Worm (Caenorhabditis elegans) whole organism, mixed stage, embryonic: ENCODE results near the gene Y60A3A.8.

Source experiments
- M03D4.4 ChIP-seq: sonication (generic microtip); optimal IDR thresholded peaks from 2 replicates; lab custom pipeline; 2017; ENCODE audit warnings: mild to moderate bottlenecking, missing genetic modification characterization, missing compliant biosample characterization
- bed-3 ChIP-seq: fragments of 200-800 bp; sonication (Bioruptor generic); optimal IDR thresholded peaks from 3 replicates; lab custom pipeline; 2018; ENCODE audit warnings: mild to moderate bottlenecking, missing genetic modification characterization, moderate library complexity, missing compliant biosample characterization
- ceh-39 ChIP-seq: fragments of 150-350 bp; optimal IDR thresholded peaks from 2 replicates; lab custom pipeline; 2014; ENCODE audit warnings: missing biosample characterization, missing genetic modification characterization
- ceh-43 ChIP-seq: fragments of 200-800 bp; sonication (Bioruptor generic); optimal IDR thresholded peaks from 2 replicates; lab custom pipeline; 2018; ENCODE audit warnings: mild to moderate bottlenecking, missing genetic modification characterization, moderate library complexity, missing compliant biosample characterization
- ceh-83 ChIP-seq: fragments of 200-800 bp; sonication (Bioruptor generic); optimal IDR thresholded peaks from 2 replicates; lab custom pipeline; 2018; ENCODE audit warnings: mild to moderate bottlenecking, missing genetic modification characterization, missing compliant biosample characterization
- ces-1 ChIP-seq: fragments of 150-350 bp; optimal IDR thresholded peaks from 2 replicates; lab custom pipeline; 2014; ENCODE audit warnings: missing biosample characterization, missing genetic modification reagents, missing genetic modification characterization
- cnd-1 ChIP-seq: fragments of 200-800 bp; sonication (Bioruptor generic); optimal IDR thresholded peaks from 2 replicates; lab custom pipeline; 2018; ENCODE audit warnings: mild to moderate bottlenecking, missing genetic modification characterization, missing compliant biosample characterization
- drap-1 ChIP-seq: fragments of 200-800 bp; sonication (Bioruptor generic); optimal IDR thresholded peaks from 3 replicates; lab custom pipeline; 2018; ENCODE audit warnings: mild to moderate bottlenecking, missing genetic modification characterization, missing compliant biosample characterization
- elt-3 ChIP-seq: fragments of 150-350 bp; optimal IDR thresholded peaks from 2 replicates; lab custom pipeline; 2014; ENCODE audit warnings: missing biosample characterization, missing genetic modification characterization
- flh-1 ChIP-seq: fragments of 200-800 bp; sonication (Bioruptor generic); optimal IDR thresholded peaks from 2 replicates; lab custom pipeline; 2018; ENCODE audit warnings: mild to moderate bottlenecking, missing genetic modification characterization, moderate library complexity, missing compliant biosample characterization
- ham-2 ChIP-seq: fragments of 200-800 bp; sonication (Bioruptor generic); optimal IDR thresholded peaks from 2 replicates; lab custom pipeline; 2018; ENCODE audit warnings: mild to moderate bottlenecking, missing genetic modification characterization, missing compliant biosample characterization
- hlh-1 ChIP-seq: fragments of 150-350 bp; optimal IDR thresholded peaks from 2 replicates; lab custom pipeline; 2014; ENCODE audit warnings: missing biosample characterization, missing genetic modification reagents, missing genetic modification characterization
- lin-13 ChIP-seq: fragments of 150-350 bp; optimal IDR thresholded peaks from 2 replicates; lab custom pipeline; 2014; ENCODE audit warnings: missing biosample characterization, missing genetic modification characterization
- lin-32 ChIP-seq: fragments of 200-800 bp; sonication (Bioruptor generic); optimal IDR thresholded peaks from 2 replicates; lab custom pipeline; 2018; ENCODE audit warnings: mild to moderate bottlenecking, missing genetic modification characterization, missing compliant biosample characterization
- lsy-2 ChIP-seq: fragments of 150-350 bp; optimal IDR thresholded peaks from 2 replicates; lab custom pipeline; 2014; ENCODE audit warnings: missing biosample characterization, missing genetic modification characterization
- mab-5 ChIP-seq: fragments of 150-350 bp; optimal IDR thresholded peaks from 2 replicates; lab custom pipeline; 2014; ENCODE audit warnings: missing biosample characterization, missing genetic modification characterization
- mep-1 ChIP-seq: fragments of 150-350 bp; optimal IDR thresholded peaks from 2 replicates; lab custom pipeline; 2017; ENCODE audit warnings: missing biosample characterization, missing genetic modification reagents, missing genetic modification characterization, inconsistent platforms
- mls-2 ChIP-seq: sonication (generic microtip); optimal IDR thresholded peaks from 2 replicates; lab custom pipeline; 2016; ENCODE audit warnings: mild to moderate bottlenecking, missing genetic modification characterization, moderate library complexity, missing compliant biosample characterization
- nhr-2 ChIP-seq: fragments of 150-350 bp; optimal IDR thresholded peaks from 2 replicates; lab custom pipeline; 2014; ENCODE audit warnings: missing biosample characterization, missing genetic modification characterization
- nhr-237 ChIP-seq: fragments of 150-350 bp; optimal IDR thresholded peaks from 2 replicates; lab custom pipeline; 2014; ENCODE audit warnings: missing biosample characterization, missing genetic modification characterization
- nhr-28 ChIP-seq: fragments of 150-350 bp; optimal IDR thresholded peaks from 2 replicates; lab custom pipeline; 2014; ENCODE audit warnings: missing biosample characterization, missing genetic modification characterization
- pha-4 ChIP-seq: fragments of 150-350 bp; optimal IDR thresholded peaks from 2 replicates; lab custom pipeline; 2018; ENCODE audit warnings: missing biosample characterization, missing genetic modification reagents, missing genetic modification characterization
- sem-2 ChIP-seq: fragments of 200-800 bp; sonication (Bioruptor generic); optimal IDR thresholded peaks from 2 replicates; lab custom pipeline; 2018; ENCODE audit warnings: mild to moderate bottlenecking, missing genetic modification characterization, missing compliant biosample characterization
- snpc-4 ChIP-seq: fragments of 150-350 bp; optimal IDR thresholded peaks from 2 replicates; lab custom pipeline; 2014; ENCODE audit warnings: missing biosample characterization, missing genetic modification characterization
- sptf-1 ChIP-seq: sonication (generic microtip); optimal IDR thresholded peaks from 2 replicates; lab custom pipeline; 2017; ENCODE audit warnings: mild to moderate bottlenecking, missing genetic modification characterization, moderate library complexity, missing compliant biosample characterization
- tbx-8 ChIP-seq: fragments of 200-800 bp; sonication (Bioruptor generic); optimal IDR thresholded peaks from 2 replicates; lab custom pipeline; 2018; ENCODE audit warnings: mild to moderate bottlenecking, missing genetic modification characterization, moderate library complexity, missing compliant biosample characterization
- unc-120 ChIP-seq: sonication (generic microtip); optimal IDR thresholded peaks from 2 replicates; lab custom pipeline; 2017; ENCODE audit warnings: missing genetic modification characterization, missing compliant biosample characterization; ENCODE audit not compliant: poor library complexity, severe bottlenecking
- unc-39 ChIP-seq: fragments of 150-350 bp; optimal IDR thresholded peaks from 2 replicates; lab custom pipeline; 2014; ENCODE audit warnings: missing biosample characterization, missing genetic modification characterization
- unc-62 ChIP-seq: fragments of 150-350 bp; optimal IDR thresholded peaks from 2 replicates; lab custom pipeline; 2014; ENCODE audit warnings: missing biosample characterization, missing genetic modification reagents, missing genetic modification characterization
- zip-8 ChIP-seq: fragments of 150-350 bp; optimal IDR thresholded peaks from 2 replicates; lab custom pipeline; 2014; ENCODE audit warnings: missing biosample characterization, missing genetic modification characterization
- ztf-11 ChIP-seq: fragments of 150-350 bp; optimal IDR thresholded peaks from 2 replicates; lab custom pipeline; 2014; ENCODE audit warnings: missing biosample characterization, missing genetic modification characterization

Y60A3A.8 gene

ce11 chrV:19981832-19982462, 32.2 kb downstream of the Y60A3A.8 start, which contains the start of gene Y60A3A.24:
Gene Y60A3A.24 (minus strand): TSS chrV:19981882.
- TF ChIP-seq lin-32 (no peak), pha-4 (tag; lab: Kevin White, UChicago) (no peak), ztf-11 (tag; lab: Kevin White, UChicago) (no peak)

ce11 chrV:19986213-19986612, 36.4 kb downstream of the Y60A3A.8 start, which contains the start of gene clec-260:
Gene clec-260 (minus strand): TSS chrV:19986313.
- TF ChIP-seq sem-2 (GFP tag; lab: Kevin White, UChicago) (no peak), flh-1 (GFP tag; lab: Kevin White, UChicago) (no peak), elt-3 (no peak), unc-39 (tag; lab: Kevin White, UChicago) (no peak), unc-62 (GFP tag; lab: Kevin White, UChicago) (no peak), ces-1 (GFP tag; lab: Kevin White, UChicago) (no peak), pha-4 (tag; lab: Kevin White, UChicago) (no peak), lin-13 (tag; lab: Kevin White, UChicago) (no peak), ztf-11 (tag; lab: Kevin White, UChicago) (no peak), ceh-43 (GFP tag; lab: Kevin White, UChicago) (no peak), mab-5 (no peak), zip-8 (tag; lab: Kevin White, UChicago) (no peak), lsy-2 (tag; lab: Kevin White, UChicago) (no peak), nhr-237 (tag; lab: Kevin White, UChicago) (no peak), sptf-1 (tag; lab: Kevin White, UChicago) (no peak), nhr-2 (tag; lab: Kevin White, UChicago) (no peak)
- TF ChIP-seq, all 35 proteins: peak for 0

ce11 chrV:19986788-19987187, 37.0 kb downstream of the Y60A3A.8 start:
- TF ChIP-seq mep-1 (no peak), hlh-1 (tag; lab: Kevin White, UChicago) (no peak), unc-120 (tag; lab: Kevin White, UChicago) (no peak), elt-3 (no peak), ceh-39 (tag; lab: Kevin White, UChicago) (no peak), ceh-43 (GFP tag; lab: Kevin White, UChicago) (no peak), lin-32 (no peak), M03D4.4 (tag; lab: Kevin White, UChicago) (no peak), ces-1 (GFP tag; lab: Kevin White, UChicago) (no peak), mls-2 (tag; lab: Kevin White, UChicago) (no peak), zip-8 (tag; lab: Kevin White, UChicago) (no peak), nhr-237 (tag; lab: Kevin White, UChicago) (no peak)

DNA sequence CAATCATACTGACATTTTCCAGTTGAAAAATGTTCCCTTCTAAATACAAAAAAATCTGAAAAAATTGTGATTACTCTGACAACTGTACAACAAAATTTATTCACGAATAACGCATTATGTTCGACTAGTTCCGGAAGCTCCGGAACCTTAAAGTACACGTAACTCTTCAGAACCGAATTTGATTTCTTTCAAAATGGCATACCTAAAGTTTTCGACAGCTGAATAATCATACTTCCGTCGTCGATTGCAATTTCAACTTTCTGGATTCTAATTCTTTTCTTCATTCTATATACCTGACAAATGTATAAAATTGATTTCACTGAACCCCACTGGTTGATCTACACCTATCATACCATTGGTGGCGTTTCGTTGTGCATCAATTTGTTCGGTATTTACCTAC, 37.9 kb downstream of the Y60A3A.8 start, which contains the start of gene sri-67:
sri-67 (plus strand) TSS at position 301 of the 400 bp plus-strand sequence.
- TF ChIP-seq ceh-43 (GFP tag; lab: Kevin White, UChicago) = no peak
- TF ChIP-seq cnd-1 (tag; lab: Kevin White, UChicago) = no peak
- TF ChIP-seq ham-2 = no peak
- TF ChIP-seq snpc-4 = no peak
- TF ChIP-seq nhr-2 (tag; lab: Kevin White, UChicago) = no peak
- TF ChIP-seq, all 35 proteins: peak for 0

- TF ChIP-seq pha-4 (tag; lab: Kevin White, UChicago) (no peak), tbx-8 (no peak), zip-8 (tag; lab: Kevin White, UChicago) (no peak), lin-32 (no peak), ceh-43 (GFP tag; lab: Kevin White, UChicago) (no peak), nhr-237 (tag; lab: Kevin White, UChicago) (no peak), unc-120 (tag; lab: Kevin White, UChicago) (no peak), M03D4.4 (tag; lab: Kevin White, UChicago) (no peak), ztf-11 (tag; lab: Kevin White, UChicago) (no peak), sem-2 (GFP tag; lab: Kevin White, UChicago) (no peak), ham-2 (no peak), mls-2 (tag; lab: Kevin White, UChicago) (no peak)
Measured at ce11 chrV:19994093-19994492, 44.3 kb downstream of the Y60A3A.8 start, which contains the start of gene Y60A3A.25. Gene Y60A3A.25 (minus strand): TSS chrV:19994193.

DNA sequence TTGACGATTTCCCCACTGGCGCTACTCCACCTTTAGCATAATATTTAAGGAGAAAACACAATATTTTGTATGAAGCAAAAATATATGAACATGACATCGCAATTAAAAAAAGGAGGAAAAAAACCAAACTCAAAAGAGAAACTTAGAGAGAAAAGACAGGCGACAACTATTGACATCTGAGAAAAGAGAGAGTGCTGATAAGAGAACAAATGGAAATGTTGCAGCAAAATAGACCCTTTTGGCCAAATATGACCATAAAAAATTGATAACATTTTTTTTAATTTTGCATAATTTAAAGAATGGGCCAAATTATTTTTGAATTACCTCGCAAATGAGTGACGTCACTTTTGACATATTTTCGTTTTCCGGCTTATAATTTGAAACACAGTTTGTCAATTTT, 44.9 kb downstream of the Y60A3A.8 start:
- TF ChIP-seq ces-1 (GFP tag; lab: Kevin White, UChicago) (no peak), sem-2 (GFP tag; lab: Kevin White, UChicago) (no peak), ceh-39 (tag; lab: Kevin White, UChicago) (no peak), ceh-83 (no peak), ceh-43 (GFP tag; lab: Kevin White, UChicago) (no peak), ham-2 (no peak), sptf-1 (tag; lab: Kevin White, UChicago) (no peak), unc-62 (GFP tag; lab: Kevin White, UChicago) (no peak), lin-32 (no peak), drap-1 (GFP tag; lab: Kevin White, UChicago) (no peak), flh-1 (GFP tag; lab: Kevin White, UChicago) (no peak), snpc-4 (no peak), elt-3 (no peak), nhr-2 (tag; lab: Kevin White, UChicago) (no peak), nhr-28 (tag; lab: Kevin White, UChicago) (no peak), lsy-2 (tag; lab: Kevin White, UChicago) (no peak), mab-5 (no peak), tbx-8 (no peak), bed-3 (GFP tag; lab: Kevin White, UChicago) (no peak)
- TF ChIP-seq, all 35 proteins: peak for 0
